Worm (Caenorhabditis elegans) whole organism, dauer: ENCODE results near the gene mrpl-55.

Experiments used
- unc-62 ChIP-seq: sonication (generic microtip); optimal IDR thresholded peaks from 2 replicates; lab custom pipeline; 2017; ENCODE audit warnings: missing biosample characterization, missing genetic modification reagents, missing genetic modification characterization

Gene mrpl-55

ce11 chrIV:440509-440908, 3.3 kb upstream of the mrpl-55 start, which contains the start of gene hum-8:
Gene hum-8, minus strand, starts transcription at chrIV:440554.
- no peak for TF ChIP-seq unc-62 (GFP tag; lab: Kevin White, UChicago)

ce11 chrIV:445377-445776, 1.6 kb downstream of the mrpl-55 start, which contains the start of gene dpm-1:
Gene dpm-1, plus strand, starts transcription at chrIV:445677.
- TF ChIP-seq unc-62 (GFP tag; lab: Kevin White, UChicago), result no peak

- TF ChIP-seq unc-62 (GFP tag; lab: Kevin White, UChicago), result no peak
Observed at ce11 chrIV:454816-455215, 11.0 kb downstream of the mrpl-55 start, which contains the start of the genes Y66H1A.8 and M04G7.5. Gene Y66H1A.8, minus strand, starts transcription at chrIV:454916. Gene M04G7.5, plus strand, starts transcription at chrIV:455073.

DNA sequence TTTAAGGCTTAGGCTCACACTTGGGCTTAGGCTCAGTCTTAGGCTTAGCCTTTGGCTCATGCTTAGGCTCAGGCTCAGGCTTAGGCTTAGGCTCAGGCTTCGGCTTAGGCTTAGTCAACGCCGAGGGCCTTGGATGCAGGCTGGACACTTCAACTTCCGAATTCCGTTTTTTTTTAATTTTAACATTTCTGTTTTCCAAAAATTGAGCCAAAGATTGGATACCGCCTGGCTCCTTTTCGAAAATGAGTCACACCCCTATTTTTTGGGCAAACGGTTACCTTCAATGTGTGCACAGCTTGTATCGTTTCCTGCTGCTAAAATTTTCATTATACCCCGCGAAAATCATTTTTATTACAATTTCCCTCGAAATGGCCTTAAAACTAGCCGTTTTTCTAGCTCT, 11.7 kb downstream of the mrpl-55 start, which contains the start of gene M04G7.1:
TSS of gene M04G7.1 (plus strand) at position 301 of the 400 bp plus-strand sequence.
- TF ChIP-seq unc-62 (GFP tag; lab: Kevin White, UChicago), result no peak

DNA sequence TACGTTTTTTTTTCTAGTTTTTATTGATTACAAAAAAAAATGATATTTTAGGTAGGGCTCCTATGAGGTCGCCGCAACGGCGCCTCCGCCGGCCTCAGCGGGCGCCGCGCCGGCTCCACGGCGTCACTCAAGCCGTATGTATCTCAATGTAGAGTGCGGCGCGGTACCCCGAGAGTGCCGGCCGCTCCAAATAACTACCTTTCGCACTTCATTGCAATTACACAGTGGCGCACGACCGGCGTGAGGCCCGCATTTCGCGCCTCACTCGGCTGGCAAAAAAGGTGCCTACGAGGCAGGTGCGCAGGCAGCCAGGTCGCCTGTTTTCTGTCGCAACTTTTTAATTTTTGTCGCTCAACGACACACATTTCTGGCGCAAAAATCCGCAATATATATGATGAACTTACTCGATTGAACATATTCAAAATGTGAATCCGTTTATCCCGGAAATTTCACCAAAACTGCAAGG, 16.9 kb downstream of the mrpl-55 start, which contains the start of gene M04G7.2:
TSS of gene M04G7.2 (minus strand) at position 416 of the 466 bp plus-strand sequence.
- TF ChIP-seq unc-62 (GFP tag; lab: Kevin White, UChicago), result no peak

DNA sequence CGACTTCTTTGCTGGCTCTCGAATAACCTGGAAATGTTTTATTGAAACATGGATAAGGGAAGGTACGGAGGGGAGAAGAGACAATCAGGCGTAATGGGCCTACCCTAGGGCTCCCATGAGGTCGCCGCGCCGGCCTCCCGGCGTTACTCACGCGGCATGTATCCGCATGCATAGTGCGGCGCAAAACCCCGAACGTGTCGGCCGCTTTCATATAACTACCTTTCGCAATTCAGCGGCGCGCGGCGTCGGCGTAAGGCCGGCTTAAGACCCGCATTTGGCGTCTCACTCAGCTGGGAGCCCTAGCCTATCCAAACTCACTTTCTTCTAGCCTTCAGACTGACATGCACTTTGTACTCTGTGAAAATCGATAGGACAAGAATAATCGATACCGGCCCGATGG, 18.3 kb downstream of the mrpl-55 start:
- TF ChIP-seq unc-62 (GFP tag; lab: Kevin White, UChicago), result no peak

- no peak for TF ChIP-seq unc-62 (GFP tag; lab: Kevin White, UChicago)
Observed at ce11 chrIV:466569-466968, 22.8 kb downstream of the mrpl-55 start.

ce11 chrIV:467291-467690, 23.5 kb downstream of the mrpl-55 start:
- TF ChIP-seq unc-62 (GFP tag; lab: Kevin White, UChicago), result no peak

ce11 chrIV:468307-468706, 24.5 kb downstream of the mrpl-55 start:
- TF ChIP-seq unc-62 (GFP tag; lab: Kevin White, UChicago), result no peak

DNA sequence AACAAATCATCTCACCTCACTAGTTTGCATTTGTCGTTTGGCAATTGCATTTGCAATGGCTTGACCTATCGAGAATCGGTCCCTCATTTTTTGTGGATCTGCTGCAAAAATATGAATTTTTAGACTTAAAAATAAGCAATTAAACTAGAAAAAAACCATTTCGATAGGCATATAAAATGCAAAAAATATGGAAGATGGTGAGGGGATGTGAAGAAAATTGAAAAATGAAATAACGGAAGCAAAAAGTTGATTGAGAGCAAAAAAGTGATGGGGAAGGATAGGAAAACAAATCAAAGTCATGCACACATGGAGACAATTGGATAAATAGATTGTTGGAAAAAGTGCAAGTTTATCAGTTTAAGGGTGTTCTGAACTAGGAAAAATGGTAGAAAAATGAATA, 37.3 kb downstream of the mrpl-55 start, which contains the start of gene npr-37:
TSS of gene npr-37 (minus strand) at position 101 of the 400 bp plus-strand sequence.
- TF ChIP-seq unc-62 (GFP tag; lab: Kevin White, UChicago), result no peak

DNA sequence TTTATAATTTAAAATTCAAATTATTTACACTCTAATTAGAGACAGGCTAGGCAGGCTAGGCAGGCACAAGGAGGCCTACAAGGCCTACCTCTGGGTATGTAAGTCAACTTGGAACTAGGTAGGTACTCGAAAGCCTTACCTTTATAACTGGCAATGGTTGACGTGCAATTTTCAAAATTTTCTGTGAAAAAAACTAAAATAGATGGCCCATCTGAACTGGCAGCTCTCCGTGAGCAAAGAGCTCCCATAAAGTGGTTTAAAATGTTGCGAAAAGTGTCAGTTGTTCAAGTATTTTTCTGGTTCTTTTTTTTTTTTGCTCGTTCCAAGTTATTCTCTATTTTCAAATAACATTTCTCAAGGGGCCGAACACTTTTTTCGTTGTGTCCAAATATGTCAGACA, 40.2 kb downstream of the mrpl-55 start:
- TF ChIP-seq unc-62 (GFP tag; lab: Kevin White, UChicago), result no peak

DNA sequence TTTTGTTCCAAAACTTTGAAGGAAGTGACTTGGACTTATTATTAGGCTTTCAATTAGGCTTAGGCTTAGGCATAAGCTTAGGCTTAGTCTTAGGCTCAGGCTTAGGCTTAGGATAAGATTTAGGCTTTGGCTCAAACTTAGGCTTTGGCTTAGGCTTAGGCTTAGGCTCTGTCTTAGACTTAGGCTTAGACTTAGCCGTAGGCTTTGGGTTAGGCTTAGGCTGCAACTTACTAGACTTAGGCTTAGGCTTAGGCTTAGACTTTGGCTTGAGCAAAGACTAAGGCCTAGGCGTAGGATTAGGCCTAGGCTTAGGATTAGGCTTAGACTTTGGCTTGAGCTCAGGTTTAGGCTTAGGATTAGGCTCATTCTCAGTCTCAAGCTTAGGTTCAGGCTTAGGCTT, 41.0 kb downstream of the mrpl-55 start:
- no peak for TF ChIP-seq unc-62 (GFP tag; lab: Kevin White, UChicago)
